Worm (Caenorhabditis elegans) whole organism, L2 larva: ENCODE results near the gene W05B10.4.

ENCODE experiments used
- elt-1 ChIP-seq: fragments of 150-350 bp; optimal IDR thresholded peaks from 2 replicates; lab custom pipeline; 2014; ENCODE audit warnings: missing biosample characterization, missing genetic modification characterization
- lin-39 ChIP-seq: fragments of 150-350 bp; optimal IDR thresholded peaks from 2 replicates; lab custom pipeline; 2014; ENCODE audit warnings: missing biosample characterization, missing genetic modification reagents, missing genetic modification characterization
- nhr-12 ChIP-seq: fragments of 150-350 bp; optimal IDR thresholded peaks from 2 replicates; lab custom pipeline; 2014; ENCODE audit warnings: missing biosample characterization, missing genetic modification characterization
- nhr-6 ChIP-seq: fragments of 150-350 bp; optimal IDR thresholded peaks from 2 replicates; lab custom pipeline; 2014; ENCODE audit warnings: missing biosample characterization, missing genetic modification characterization

DNA sequence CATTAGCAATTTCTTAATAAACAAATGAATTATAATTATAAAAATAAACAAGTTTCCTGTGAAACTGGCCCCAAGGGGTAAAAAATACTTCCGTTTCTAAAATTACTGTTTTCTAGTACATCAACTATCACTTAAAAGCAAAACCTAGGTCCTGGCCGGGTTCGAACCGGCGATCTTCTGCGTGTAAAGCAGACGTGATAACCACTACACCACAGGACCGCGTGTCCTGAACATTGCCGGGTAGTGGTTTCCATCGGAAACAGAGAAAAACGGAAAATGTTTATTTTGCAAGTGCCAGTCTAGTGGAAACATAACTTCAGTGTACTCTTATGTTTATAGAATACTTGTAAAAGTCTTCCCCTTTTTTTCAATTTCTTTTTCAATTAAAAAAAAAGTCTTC lies 15.2 kb downstream of the W05B10.4 start:
- TF ChIP-seq elt-1 (tag; lab: Kevin White, UChicago) (no peak), nhr-6 (tag; lab: Kevin White, UChicago) (no peak), lin-39 (tag; lab: Kevin White, UChicago) (no peak), nhr-12 (tag; lab: Kevin White, UChicago) (no peak)
